Worm (Caenorhabditis elegans) whole organism, L2 larva: Measurements from ENCODE around the gene F29G6.1.

ENCODE experiments used
- ZK546.5 ChIP-seq: sonication (generic microtip); optimal IDR thresholded peaks from 2 replicates; lab custom pipeline; 2017; ENCODE audit warnings: missing biosample characterization, missing genetic modification characterization
- alr-1 ChIP-seq: fragments of 150-350 bp; optimal IDR thresholded peaks from 2 replicates; lab custom pipeline; 2014; ENCODE audit warnings: missing biosample characterization, missing genetic modification characterization
- ama-1 ChIP-seq: fragments of 150-350 bp; optimal IDR thresholded peaks from 2 replicates; lab custom pipeline; 2018; ENCODE audit warnings: inconsistent platforms
- elt-1 ChIP-seq: fragments of 150-350 bp; optimal IDR thresholded peaks from 2 replicates; lab custom pipeline; 2014; ENCODE audit warnings: missing biosample characterization, missing genetic modification characterization
- fos-1 ChIP-seq: fragments of 150-350 bp; optimal IDR thresholded peaks from 2 replicates; lab custom pipeline; 2014; ENCODE audit warnings: missing biosample characterization, missing genetic modification characterization
- mdl-1 ChIP-seq, 2 experiments: fragments of 150-350 bp in 1 of 2; sonication (generic microtip) in 1 of 2; optimal IDR thresholded peaks; 2 replicates each; lab custom pipeline; 2017; ENCODE audit warnings: missing biosample characterization in 2 of 2, missing genetic modification characterization in 2 of 2
- ztf-11 ChIP-seq: sonication (generic microtip); optimal IDR thresholded peaks from 2 replicates; lab custom pipeline; 2017; ENCODE audit warnings: missing biosample characterization, missing genetic modification characterization

ce11 chrX:11472953-11473671 lies 29.0 kb upstream of the F29G6.1 start:
- TF ChIP-seq fos-1 (tag; lab: Kevin White, UChicago) (no peak), alr-1 (tag; lab: Kevin White, UChicago) (no peak), ama-1 (no peak), elt-1 (tag; lab: Kevin White, UChicago) (no peak), ztf-11 (tag; lab: Kevin White, UChicago) (no peak), mdl-1 (tag; optimal IDR thresholded peaks at IDR 0.05; lab: Kevin White, UChicago) (peak; percentile 57 to 86), ZK546.5 (tag; lab: Kevin White, UChicago) (no peak)
